Fruit fly (Drosophila melanogaster) whole organism, embryonic: ENCODE data around the gene CG34116.

ENCODE experiments used
- Bteb2 ChIP-seq: fragments of 200-800 bp; sonication (Bioruptor generic); optimal IDR thresholded peaks from 2 replicates; lab custom pipeline; 2016; ENCODE audit warnings: missing biosample characterization, missing genetic modification characterization
- CG11398 ChIP-seq: fragments of 200-800 bp; sonication (Bioruptor generic); optimal IDR thresholded peaks from 2 replicates; lab custom pipeline; 2016; ENCODE audit warnings: missing biosample characterization, missing genetic modification characterization
- CG1529 ChIP-seq: fragments of 200-800 bp; sonication (Bioruptor generic); optimal IDR thresholded peaks from 3 replicates; lab custom pipeline; 2018; ENCODE audit warnings: missing biosample characterization, missing genetic modification characterization
- CG1603 ChIP-seq: fragments of 200-800 bp; sonication (Bioruptor generic); optimal IDR thresholded peaks from 2 replicates; lab custom pipeline; 2019; ENCODE audit warnings: missing biosample characterization, mild to moderate bottlenecking, missing genetic modification characterization, moderate library complexity
- CG17328 ChIP-seq: fragments of 200-800 bp; sonication (Bioruptor generic); IDR thresholded peaks from 2 replicates; pipeline ENCODE4 v1.3.6; 2022; ENCODE audit warnings: missing biosample characterization, missing genetic modification characterization
- CG17829 ChIP-seq: fragments of 200-800 bp; optimal IDR thresholded peaks from 2 replicates; lab custom pipeline; 2019; ENCODE audit warnings: missing biosample characterization, mild to moderate bottlenecking, missing genetic modification characterization, moderate library complexity
- CG1792 ChIP-seq: fragments of 200-800 bp; sonication (Bioruptor generic); optimal IDR thresholded peaks from 2 replicates; lab custom pipeline; 2016; ENCODE audit warnings: missing biosample characterization, missing genetic modification characterization
- CG2712 ChIP-seq: fragments of 200-800 bp; optimal IDR thresholded peaks from 3 replicates; lab custom pipeline; 2019; ENCODE audit warnings: missing biosample characterization, mild to moderate bottlenecking, missing genetic modification characterization, moderate library complexity
- CG3407 ChIP-seq: fragments of 200-800 bp; sonication (Bioruptor generic); optimal IDR thresholded peaks from 2 replicates; lab custom pipeline; 2018; ENCODE audit warnings: missing biosample characterization, mild to moderate bottlenecking, missing genetic modification characterization
- CG34376 ChIP-seq: fragments of 200-800 bp; sonication (Bioruptor generic); optimal IDR thresholded peaks from 2 replicates; lab custom pipeline; 2018; ENCODE audit warnings: missing biosample characterization, mild to moderate bottlenecking, missing genetic modification characterization
- CG3995 ChIP-seq: fragments of 200-800 bp; sonication (Bioruptor generic); optimal IDR thresholded peaks from 3 replicates; lab custom pipeline; 2016; ENCODE audit warnings: missing biosample characterization, missing genetic modification characterization
- CG6175 ChIP-seq: fragments of 200-800 bp; sonication (Bioruptor generic); IDR thresholded peaks from 3 replicates; pipeline ENCODE4 v1.3.6; 2022; ENCODE audit warnings: missing biosample characterization, missing genetic modification characterization
- CG6689 ChIP-seq: fragments of 200-800 bp; sonication (Bioruptor generic); IDR thresholded peaks from 2 replicates; pipeline ENCODE4 v1.3.6; 2022; ENCODE audit warnings: missing biosample characterization, missing genetic modification characterization
- CG6765 ChIP-seq: fragments of 200-800 bp; sonication (Bioruptor generic); optimal IDR thresholded peaks from 3 replicates; lab custom pipeline; 2017; ENCODE audit warnings: missing biosample characterization, mild to moderate bottlenecking, missing genetic modification characterization
- CG6854 ChIP-seq: fragments of 200-800 bp; sonication (Bioruptor generic); optimal IDR thresholded peaks from 3 replicates; lab custom pipeline; 2017; ENCODE audit warnings: missing biosample characterization, mild to moderate bottlenecking, missing genetic modification characterization
- CG7786 ChIP-seq: fragments of 200-800 bp; sonication (Bioruptor generic); optimal IDR thresholded peaks from 2 replicates; lab custom pipeline; 2016; ENCODE audit warnings: missing biosample characterization, missing genetic modification characterization
- CG7839 ChIP-seq: fragments of 200-800 bp; sonication (Bioruptor generic); optimal IDR thresholded peaks from 3 replicates; lab custom pipeline; 2018; ENCODE audit warnings: missing biosample characterization, mild to moderate bottlenecking, missing genetic modification characterization, moderate library complexity
- CG7963 ChIP-seq: fragments of 200-800 bp; sonication (Bioruptor generic); IDR thresholded peaks from 3 replicates; pipeline ENCODE4 v1.3.6; 2022; ENCODE audit warnings: missing biosample characterization, missing genetic modification characterization; ENCODE audit not compliant: partially characterized antibody
- CG8281 ChIP-seq: fragments of 200-800 bp; sonication (Bioruptor generic); optimal IDR thresholded peaks from 2 replicates; lab custom pipeline; 2018; ENCODE audit warnings: missing biosample characterization, mild to moderate bottlenecking, missing genetic modification characterization, moderate library complexity
- CG8924 ChIP-seq: fragments of 200-800 bp; optimal IDR thresholded peaks from 3 replicates; lab custom pipeline; 2019; ENCODE audit warnings: missing biosample characterization, mild to moderate bottlenecking, missing genetic modification characterization, moderate library complexity
- CG9876 ChIP-seq: fragments of 200-800 bp; sonication (Bioruptor generic); optimal IDR thresholded peaks from 2 replicates; lab custom pipeline; 2016; ENCODE audit warnings: missing biosample characterization, missing genetic modification characterization
- CG9932 ChIP-seq: fragments of 200-800 bp; sonication (Bioruptor generic); IDR thresholded peaks from 2 replicates; pipeline ENCODE4 v1.3.6; 2022; ENCODE audit warnings: missing biosample characterization, missing genetic modification characterization
- CkIIα-i1 ChIP-seq: fragments of 200-800 bp; sonication (Bioruptor generic); IDR thresholded peaks from 2 replicates; pipeline ENCODE4 v1.3.6; 2022; ENCODE audit warnings: missing biosample characterization, missing genetic modification characterization
- D ChIP-seq, 2 experiments: fragments of 200-800 bp in 1 of 2; fragments of >200 bp in 1 of 2; sonication (Bioruptor generic) in 1 of 2; optimal IDR thresholded peaks; 2 replicates in 1 of 2; 3 replicates in 1 of 2; lab custom pipeline; 2017; ENCODE audit warnings: mild to moderate bottlenecking in 1 of 2, missing biosample characterization in 1 of 2, missing genetic modification characterization in 1 of 2, missing genetic modification reagents in 1 of 2
- D19B ChIP-seq: fragments of 200-800 bp; sonication (Bioruptor generic); optimal IDR thresholded peaks from 2 replicates; lab custom pipeline; 2017; ENCODE audit warnings: missing biosample characterization, mild to moderate bottlenecking, missing genetic modification characterization
- Deaf1 ChIP-seq: fragments of 200-800 bp; optimal IDR thresholded peaks from 3 replicates; lab custom pipeline; 2019; ENCODE audit warnings: missing biosample characterization, mild to moderate bottlenecking, missing genetic modification characterization, moderate library complexity
- Dfd ChIP-seq, 2 experiments: fragments of >200 bp; optimal IDR thresholded peaks; 2 replicates each; lab custom pipeline; 2017; ENCODE audit warnings: missing biosample characterization in 2 of 2, missing genetic modification characterization in 2 of 2
- Ets97D ChIP-seq: fragments of 200-800 bp; sonication (Bioruptor generic); optimal IDR thresholded peaks from 3 replicates; lab custom pipeline; 2016; ENCODE audit warnings: missing biosample characterization, missing genetic modification characterization
- Fer1 ChIP-seq: fragments of 200-800 bp; sonication (Bioruptor generic); optimal IDR thresholded peaks from 2 replicates; lab custom pipeline; 2017; ENCODE audit warnings: missing biosample characterization, mild to moderate bottlenecking, missing genetic modification characterization
- Hr39 ChIP-seq: fragments of >200 bp; optimal IDR thresholded peaks from 2 replicates; lab custom pipeline; 2017
- Mad ChIP-seq: fragments of 200-800 bp; sonication (Bioruptor generic); optimal IDR thresholded peaks from 2 replicates; lab custom pipeline; 2016; ENCODE audit warnings: missing biosample characterization, missing genetic modification characterization
- Med ChIP-seq: fragments of 200-800 bp; sonication (Bioruptor generic); peaks from one replicate; lab custom pipeline; 2016; ENCODE audit warnings: missing biosample characterization, missing genetic modification characterization, mild to moderate bottlenecking, inconsistent platforms, moderate library complexity
- Rfx ChIP-seq: fragments of 200-800 bp; sonication (Bioruptor generic); IDR thresholded peaks from 2 replicates; pipeline ENCODE4 v1.3.6; 2022; ENCODE audit warnings: missing biosample characterization, missing genetic modification characterization
- Tbp ChIP-seq: fragments of >200 bp; optimal IDR thresholded peaks from 2 replicates; lab custom pipeline; 2018; ENCODE audit warnings: missing biosample characterization, missing genetic modification characterization
- al ChIP-seq: fragments of 200-800 bp; sonication (Bioruptor generic); IDR thresholded peaks from 2 replicates; pipeline ENCODE4 v1.3.6; 2022; ENCODE audit warnings: missing biosample characterization, missing genetic modification characterization
- bbx ChIP-seq: fragments of 200-800 bp; sonication (Bioruptor generic); IDR thresholded peaks from 2 replicates; pipeline ENCODE4 v1.3.6; 2022; ENCODE audit warnings: missing biosample characterization, missing genetic modification characterization; ENCODE audit not compliant: partially characterized antibody
- croc ChIP-seq: fragments of 200-800 bp; sonication (Bioruptor generic); conservative IDR thresholded peaks from 3 replicates; pipeline ENCODE4 v1.3.6; 2022; ENCODE audit warnings: missing biosample characterization, missing genetic modification characterization
- da ChIP-seq: fragments of 200-800 bp; sonication (Bioruptor generic); optimal IDR thresholded peaks from 2 replicates; lab custom pipeline; 2016; ENCODE audit warnings: missing biosample characterization, missing genetic modification characterization
- dpn ChIP-seq, 2 experiments: fragments of 200-800 bp; sonication (Bioruptor generic); optimal IDR thresholded peaks; 3 replicates each; lab custom pipeline; 2016; ENCODE audit warnings: missing biosample characterization in 2 of 2, missing genetic modification characterization in 2 of 2
- eve ChIP-seq, 2 experiments: fragments of >200 bp; optimal IDR thresholded peaks; 2 replicates each; lab custom pipeline; 2017; ENCODE audit warnings: missing biosample characterization in 2 of 2, missing genetic modification characterization in 2 of 2
- exex ChIP-seq: fragments of 200-800 bp; sonication (Bioruptor generic); optimal IDR thresholded peaks from 4 replicates; lab custom pipeline; 2018; ENCODE audit warnings: missing biosample characterization, mild to moderate bottlenecking, missing genetic modification characterization, moderate library complexity
- gt ChIP-seq: fragments of 200-800 bp; sonication (Bioruptor generic); IDR thresholded peaks from 2 replicates; pipeline ENCODE4 v1.3.6; 2022; ENCODE audit warnings: missing biosample characterization, missing genetic modification characterization
- hbn ChIP-seq: fragments of 200-800 bp; sonication (Bioruptor generic); IDR thresholded peaks from 2 replicates; pipeline ENCODE4 v1.3.6; 2022; ENCODE audit warnings: missing biosample characterization, missing genetic modification characterization; ENCODE audit not compliant: partially characterized antibody
- insv ChIP-seq, 2 experiments: fragments of 200-800 bp; sonication (Bioruptor generic); optimal IDR thresholded peaks; 3 replicates each; lab custom pipeline; 2016 to 2018; ENCODE audit warnings: missing biosample characterization in 2 of 2, missing genetic modification characterization in 2 of 2
- klu ChIP-seq: fragments of 200-800 bp; sonication (Bioruptor generic); IDR thresholded peaks from 2 replicates; pipeline ENCODE4 v1.3.6; 2022; ENCODE audit warnings: missing biosample characterization, missing genetic modification characterization
- nerfin-1 ChIP-seq: fragments of 200-800 bp; sonication (Bioruptor generic); optimal IDR thresholded peaks from 3 replicates; lab custom pipeline; 2019; ENCODE audit warnings: missing biosample characterization, mild to moderate bottlenecking, missing genetic modification characterization, moderate library complexity
- oc ChIP-seq: fragments of 200-800 bp; sonication (Bioruptor generic); optimal IDR thresholded peaks from 2 replicates; lab custom pipeline; 2018; ENCODE audit warnings: missing biosample characterization, mild to moderate bottlenecking, missing genetic modification characterization, moderate library complexity
- pho ChIP-seq: fragments of 200-800 bp; sonication (Bioruptor generic); optimal IDR thresholded peaks from 2 replicates; lab custom pipeline; 2016; ENCODE audit warnings: missing biosample characterization, missing genetic modification characterization
- pros ChIP-seq: fragments of 200-800 bp; sonication (Bioruptor generic); optimal IDR thresholded peaks from 3 replicates; lab custom pipeline; 2019; ENCODE audit warnings: missing biosample characterization, mild to moderate bottlenecking, missing genetic modification characterization, moderate library complexity
- schlank ChIP-seq: fragments of 200-800 bp; sonication (Bioruptor generic); optimal IDR thresholded peaks from 2 replicates; lab custom pipeline; 2018; ENCODE audit warnings: missing biosample characterization, mild to moderate bottlenecking, missing genetic modification characterization
- tll ChIP-seq, 2 experiments: fragments of 200-800 bp in 1 of 2; fragments of >200 bp in 1 of 2; sonication (Bioruptor generic) in 1 of 2; optimal IDR thresholded peaks; 2 replicates each; lab custom pipeline; 2017 to 2019; ENCODE audit warnings: missing biosample characterization in 2 of 2, missing genetic modification characterization in 2 of 2, mild to moderate bottlenecking in 1 of 2, moderate library complexity in 1 of 2
- z ChIP-seq: fragments of 200-800 bp; sonication (Bioruptor generic); IDR thresholded peaks from 3 replicates; pipeline ENCODE4 v1.3.6; 2022; ENCODE audit warnings: missing biosample characterization, missing genetic modification characterization

The CG34116 gene

dm6 chr3L:19791688-19792073, 14.2 kb downstream of the CG34116 start (continued):
- TF ChIP-seq Hr39 (lab: Kevin White, UChicago) (no peak), croc (no peak), klu (GFP tag; lab: Robert Waterston, UW) (no peak), CG6175 (no peak), CG11398 (peak; percentile 3), hbn (GFP tag; lab: Robert Waterston, UW) (no peak), CG6765 (no peak), Tbp (GFP tag; lab: Kevin White, UChicago) (no peak), pros (GFP tag; lab: Kevin White, UChicago) (peak; percentile 98), CG34376 (GFP tag; lab: Kevin White, UChicago) (peak; percentile 98), Fer1 (GFP tag; lab: Kevin White, UChicago) (peak; percentile 55), oc (tag; lab: Kevin White, UChicago) (peak; percentile 94), D (optimal IDR thresholded peaks at IDR 0.05; lab: Kevin White, UChicago) (peak; percentile 34), D (GFP tag; optimal IDR thresholded peaks at IDR 0.05; lab: Kevin White, UChicago) (no peak), CG9932 (GFP tag; lab: Robert Waterston, UW) (peak; percentile 29; the same call in 1 of the 2 replicates), CG6689 (GFP tag; lab: Robert Waterston, UW) (0 out of 2 replicates have a peak, but pooled peaks have one; percentile 4), Bteb2 (GFP tag; lab: Kevin White, UChicago) (no peak), CG7839 (no peak), Mad (GFP tag; lab: Kevin White, UChicago) (no peak), CG3995 (no peak), CkIIα-i1 (GFP tag; lab: Robert Waterston, UW) (no peak), eve (GFP tag; optimal IDR thresholded peaks at IDR 0.05; lab: Kevin White, UChicago) (no peak), CG8281 (tag; lab: Kevin White, UChicago) (no peak), CG17829 (tag; lab: Kevin White, UChicago) (no peak), CG8924 (tag; lab: Kevin White, UChicago) (peak; percentile 12), z (GFP tag; lab: Robert Waterston, UW) (no peak), dpn (GFP tag; optimal IDR thresholded peaks at IDR 0.05; lab: Kevin White, UChicago) (no peak), CG6854 (GFP tag; lab: Kevin White, UChicago) (peak; percentile 18), CG7786 (GFP tag; lab: Kevin White, UChicago) (no peak), CG3407 (GFP tag; lab: Kevin White, UChicago) (no peak), al (GFP tag; lab: Robert Waterston, UW) (no peak), CG1792 (GFP tag; lab: Kevin White, UChicago) (no peak), Rfx (no peak), pho (GFP tag; lab: Kevin White, UChicago) (no peak), CG7963 (GFP tag; lab: Robert Waterston, UW) (no peak), exex (tag; lab: Kevin White, UChicago) (peak; percentile 68), Dfd (GFP tag; optimal IDR thresholded peaks at IDR 0.05; lab: Kevin White, UChicago) (no peak), tll (GFP tag; optimal IDR thresholded peaks at IDR 0.05; lab: Kevin White, UChicago) (no peak), Med (GFP tag; lab: Kevin White, UChicago) (peak; percentile 83), insv (GFP tag; optimal IDR thresholded peaks at IDR 0.05; lab: Kevin White, UChicago) (no peak), CG1603 (tag; lab: Kevin White, UChicago) (no peak), gt (GFP tag; lab: Robert Waterston, UW) (no peak), bbx (GFP tag; lab: Robert Waterston, UW) (no peak), CG1529 (GFP tag; lab: Kevin White, UChicago) (no peak), D19B (GFP tag; lab: Kevin White, UChicago) (no peak), CG2712 (no peak), CG17328 (no peak), Ets97D (GFP tag; lab: Kevin White, UChicago) (no peak), nerfin-1 (tag; lab: Kevin White, UChicago) (no peak), Deaf1 (tag; lab: Kevin White, UChicago) (peak; percentile 18), da (GFP tag; lab: Kevin White, UChicago) (no peak), schlank (tag; lab: Kevin White, UChicago) (peak; percentile 13), CG9876 (GFP tag; lab: Kevin White, UChicago) (peak; percentile 21)
